Worm (Caenorhabditis elegans) whole organism, L2 larva: ENCODE measurements around the gene F54D5.7.

ENCODE experiments used
- lin-39 ChIP-seq: fragments of 150-350 bp; optimal IDR thresholded peaks from 2 replicates; lab custom pipeline; 2014; ENCODE audit warnings: missing biosample characterization, missing genetic modification reagents, missing genetic modification characterization
- unc-62 ChIP-seq: fragments of 150-350 bp; optimal IDR thresholded peaks from 2 replicates; lab custom pipeline; 2014; ENCODE audit warnings: missing biosample characterization, missing genetic modification reagents, missing genetic modification characterization

ce11 chrII:11510373-11510772 is 36.9 kb upstream of the F54D5.7 start, which contains the start of gene npr-41:
- TF ChIP-seq unc-62 (GFP tag; lab: Kevin White, UChicago) (no peak), lin-39 (tag; lab: Kevin White, UChicago) (no peak)
